Worm (Caenorhabditis elegans) whole organism, L1 larva: Measurements from ENCODE around the gene Y32G9A.2.

Source experiments
- C04F5.9 ChIP-seq: sonication (generic microtip); optimal IDR thresholded peaks from 2 replicates; lab custom pipeline; 2016; ENCODE audit warnings: missing genetic modification characterization, missing compliant biosample characterization
- alr-1 ChIP-seq: fragments of 200-800 bp; sonication (Bioruptor generic); optimal IDR thresholded peaks from 2 replicates; lab custom pipeline; 2018; ENCODE audit warnings: borderline replicate concordance, mild to moderate bottlenecking, missing genetic modification characterization, missing compliant biosample characterization
- aly-2 ChIP-seq: fragments of 150-350 bp; optimal IDR thresholded peaks from 2 replicates; lab custom pipeline; 2014; ENCODE audit warnings: missing biosample characterization, missing genetic modification characterization
- ama-1 ChIP-seq: fragments of 150-350 bp; optimal IDR thresholded peaks from 2 replicates; lab custom pipeline; 2014
- ceh-63 ChIP-seq: fragments of 200-800 bp; sonication (Bioruptor generic); optimal IDR thresholded peaks from 2 replicates; lab custom pipeline; 2018; ENCODE audit warnings: mild to moderate bottlenecking, missing genetic modification characterization, missing compliant biosample characterization
- ceh-82 ChIP-seq, 3 experiments: fragments of 150-350 bp in 1 of 3; sonication (generic microtip) in 2 of 3; optimal IDR thresholded peaks; 2 replicates each; lab custom pipeline; 2014 to 2017; ENCODE audit warnings: missing biosample characterization in 3 of 3, missing genetic modification characterization in 3 of 3
- ceh-88 ChIP-seq: fragments of 200-800 bp; sonication (Bioruptor generic); IDR thresholded peaks from 2 replicates; pipeline ENCODE4 v1.3.6; 2022; ENCODE audit warnings: missing genetic modification characterization, missing compliant biosample characterization
- efl-1 ChIP-seq, 4 experiments: fragments of 150-350 bp; optimal IDR thresholded peaks in 3 of 4; peaks in 1 of 4; 1 replicate in 1 of 4; 2 replicates in 3 of 4; lab custom pipeline; 2014; ENCODE audit warnings: missing biosample characterization in 2 of 4, missing genetic modification characterization in 2 of 4, missing genetic modification reagents in 2 of 4
- egl-27 ChIP-seq, 2 experiments: fragments of 150-350 bp in 1 of 2; sonication (generic microtip); optimal IDR thresholded peaks; 3 replicates each; lab custom pipeline; 2017 to 2018; ENCODE audit warnings: missing biosample characterization in 2 of 2, missing genetic modification characterization in 2 of 2, missing genetic modification reagents in 2 of 2
- elt-3 ChIP-seq, 6 experiments: fragments of 150-350 bp in 1 of 6; sonication (generic microtip); optimal IDR thresholded peaks; 2 replicates each; lab custom pipeline; 2017 to 2018; ENCODE audit warnings: missing biosample characterization in 6 of 6, missing genetic modification characterization in 6 of 6, inconsistent platforms in 1 of 6
- fkh-4 ChIP-seq: sonication (generic microtip); optimal IDR thresholded peaks from 2 replicates; lab custom pipeline; 2016; ENCODE audit warnings: missing compliant biosample characterization, missing genetic modification characterization, borderline replicate concordance
- jun-1 ChIP-seq: fragments of 150-350 bp; optimal IDR thresholded peaks from 2 replicates; lab custom pipeline; 2014; ENCODE audit warnings: missing biosample characterization, missing genetic modification reagents, missing genetic modification characterization
- lin-13 ChIP-seq: fragments of 150-350 bp; optimal IDR thresholded peaks from 2 replicates; lab custom pipeline; 2014; ENCODE audit warnings: missing biosample characterization, missing genetic modification reagents, missing genetic modification characterization
- lin-15B ChIP-seq: fragments of 150-350 bp; sonication (generic microtip); optimal IDR thresholded peaks from 3 replicates; lab custom pipeline; 2014; ENCODE audit warnings: missing biosample characterization, missing genetic modification characterization
- lin-35 ChIP-seq, 2 experiments: fragments of 150-350 bp; optimal IDR thresholded peaks; 2 replicates each; lab custom pipeline; 2014; ENCODE audit warnings: missing biosample characterization in 2 of 2, missing genetic modification characterization in 2 of 2, missing genetic modification reagents in 2 of 2
- lin-39 ChIP-seq: fragments of 150-350 bp; optimal IDR thresholded peaks from 2 replicates; lab custom pipeline; 2014; ENCODE audit warnings: missing biosample characterization, missing genetic modification reagents, missing genetic modification characterization
- lir-3 ChIP-seq: sonication (generic microtip); optimal IDR thresholded peaks from 2 replicates; lab custom pipeline; 2016; ENCODE audit warnings: mild to moderate bottlenecking, missing genetic modification characterization, moderate library complexity, missing compliant biosample characterization; ENCODE audit not compliant: poor library complexity
- lsy-2 ChIP-seq, 2 experiments: fragments of 150-350 bp; optimal IDR thresholded peaks; 2 replicates each; lab custom pipeline; 2014; ENCODE audit warnings: missing biosample characterization in 2 of 2, missing genetic modification characterization in 2 of 2
- mab-9 ChIP-seq: fragments of 200-800 bp; sonication (Bioruptor generic); IDR thresholded peaks from 2 replicates; pipeline ENCODE4 v1.3.6; 2022; ENCODE audit warnings: missing genetic modification reagents, missing genetic modification characterization, missing compliant biosample characterization
- mdl-1 ChIP-seq, 2 experiments: fragments of 150-350 bp; optimal IDR thresholded peaks; 2 replicates each; lab custom pipeline; 2014 to 2017; ENCODE audit warnings: missing biosample characterization in 2 of 2, missing genetic modification characterization in 2 of 2, inconsistent platforms in 1 of 2
- mef-2 ChIP-seq: fragments of 150-350 bp; optimal IDR thresholded peaks from 2 replicates; lab custom pipeline; 2014; ENCODE audit warnings: missing biosample characterization, missing genetic modification characterization
- mep-1 ChIP-seq: fragments of 150-350 bp; optimal IDR thresholded peaks from 2 replicates; lab custom pipeline; 2014; ENCODE audit warnings: missing biosample characterization, missing genetic modification characterization
- nhr-11 ChIP-seq: fragments of 150-350 bp; optimal IDR thresholded peaks from 2 replicates; lab custom pipeline; 2014; ENCODE audit warnings: missing biosample characterization, missing genetic modification characterization
- nhr-12 ChIP-seq: sonication (generic microtip); optimal IDR thresholded peaks from 2 replicates; lab custom pipeline; 2017; ENCODE audit warnings: missing biosample characterization, missing genetic modification characterization
- nhr-20 ChIP-seq: sonication (generic microtip); optimal IDR thresholded peaks from 2 replicates; lab custom pipeline; 2016; ENCODE audit warnings: mild to moderate bottlenecking, missing genetic modification characterization, missing compliant biosample characterization
- nhr-237 ChIP-seq: fragments of 150-350 bp; optimal IDR thresholded peaks from 2 replicates; lab custom pipeline; 2014; ENCODE audit warnings: missing biosample characterization, missing genetic modification characterization
- nhr-28 ChIP-seq: fragments of 150-350 bp; optimal IDR thresholded peaks from 2 replicates; lab custom pipeline; 2014; ENCODE audit warnings: missing biosample characterization, missing genetic modification characterization
- nhr-47 ChIP-seq: sonication (generic microtip); optimal IDR thresholded peaks from 2 replicates; lab custom pipeline; 2016; ENCODE audit warnings: mild to moderate bottlenecking, missing genetic modification characterization, moderate library complexity, missing compliant biosample characterization
- nhr-71 ChIP-seq: sonication (generic microtip); optimal IDR thresholded peaks from 2 replicates; lab custom pipeline; 2016; ENCODE audit warnings: mild to moderate bottlenecking, missing genetic modification characterization, moderate library complexity, missing compliant biosample characterization
- nhr-77 ChIP-seq: fragments of 150-350 bp; optimal IDR thresholded peaks from 2 replicates; lab custom pipeline; 2014; ENCODE audit warnings: missing biosample characterization, missing genetic modification characterization
- nhr-84 ChIP-seq: sonication (generic microtip); optimal IDR thresholded peaks from 2 replicates; lab custom pipeline; 2017; ENCODE audit warnings: missing biosample characterization, missing genetic modification characterization
- nhr-90 ChIP-seq: sonication (generic microtip); optimal IDR thresholded peaks from 2 replicates; lab custom pipeline; 2016; ENCODE audit warnings: mild to moderate bottlenecking, missing genetic modification characterization, missing compliant biosample characterization; ENCODE audit not compliant: poor library complexity
- pag-3 ChIP-seq: sonication (generic microtip); optimal IDR thresholded peaks from 2 replicates; lab custom pipeline; 2017; ENCODE audit warnings: missing genetic modification characterization, mild to moderate bottlenecking, missing compliant biosample characterization, antibody characterized with exemption, borderline replicate concordance; ENCODE audit not compliant: insufficient read depth
- pax-3 ChIP-seq: fragments of 200-800 bp; sonication (Bioruptor generic); optimal IDR thresholded peaks from 2 replicates; lab custom pipeline; 2018; ENCODE audit warnings: mild to moderate bottlenecking, missing genetic modification characterization, moderate library complexity, missing compliant biosample characterization
- snu-23 ChIP-seq: sonication (generic microtip); optimal IDR thresholded peaks from 2 replicates; lab custom pipeline; 2016; ENCODE audit warnings: missing genetic modification characterization, missing compliant biosample characterization
- sox-4 ChIP-seq: sonication (generic microtip); optimal IDR thresholded peaks from 2 replicates; lab custom pipeline; 2016; ENCODE audit warnings: missing genetic modification characterization, missing compliant biosample characterization
- swsn-7 ChIP-seq: sonication (generic microtip); optimal IDR thresholded peaks from 2 replicates; lab custom pipeline; 2016; ENCODE audit warnings: missing genetic modification characterization, missing compliant biosample characterization
- tbx-2 ChIP-seq: sonication (generic microtip); optimal IDR thresholded peaks from 2 replicates; lab custom pipeline; 2016; ENCODE audit warnings: missing genetic modification characterization, missing compliant biosample characterization
- unc-130 ChIP-seq: fragments of 150-350 bp; optimal IDR thresholded peaks from 2 replicates; lab custom pipeline; 2017; ENCODE audit warnings: missing biosample characterization, missing genetic modification characterization, inconsistent platforms
- unc-86 ChIP-seq: sonication (generic microtip); optimal IDR thresholded peaks from 2 replicates; lab custom pipeline; 2016; ENCODE audit warnings: missing genetic modification characterization, missing compliant biosample characterization
- unc-98 ChIP-seq: fragments of 200-800 bp; sonication (Bioruptor generic); IDR thresholded peaks from 2 replicates; pipeline ENCODE4 v1.3.6; 2022; ENCODE audit warnings: missing genetic modification characterization, missing compliant biosample characterization
- vab-15 ChIP-seq: sonication (generic microtip); optimal IDR thresholded peaks from 2 replicates; lab custom pipeline; 2017; ENCODE audit warnings: missing genotype, mild to moderate bottlenecking, missing genetic modification characterization, missing compliant biosample characterization
- xbp-1 ChIP-seq: sonication (generic microtip); optimal IDR thresholded peaks from 2 replicates; lab custom pipeline; 2016; ENCODE audit warnings: missing genetic modification characterization, missing compliant biosample characterization
- zag-1 ChIP-seq: fragments of 150-350 bp; optimal IDR thresholded peaks from 2 replicates; lab custom pipeline; 2014; ENCODE audit warnings: missing biosample characterization, missing genetic modification characterization
- ztf-11 ChIP-seq, 2 experiments: sonication (generic microtip); optimal IDR thresholded peaks; 2 replicates each; lab custom pipeline; 2016 to 2017; ENCODE audit warnings: missing genetic modification characterization in 2 of 2, missing biosample characterization in 1 of 2, missing compliant biosample characterization in 1 of 2
- ztf-4 ChIP-seq: fragments of 150-350 bp; optimal IDR thresholded peaks from 2 replicates; lab custom pipeline; 2014; ENCODE audit warnings: missing biosample characterization, missing genetic modification characterization

The Y32G9A.2 gene

DNA sequence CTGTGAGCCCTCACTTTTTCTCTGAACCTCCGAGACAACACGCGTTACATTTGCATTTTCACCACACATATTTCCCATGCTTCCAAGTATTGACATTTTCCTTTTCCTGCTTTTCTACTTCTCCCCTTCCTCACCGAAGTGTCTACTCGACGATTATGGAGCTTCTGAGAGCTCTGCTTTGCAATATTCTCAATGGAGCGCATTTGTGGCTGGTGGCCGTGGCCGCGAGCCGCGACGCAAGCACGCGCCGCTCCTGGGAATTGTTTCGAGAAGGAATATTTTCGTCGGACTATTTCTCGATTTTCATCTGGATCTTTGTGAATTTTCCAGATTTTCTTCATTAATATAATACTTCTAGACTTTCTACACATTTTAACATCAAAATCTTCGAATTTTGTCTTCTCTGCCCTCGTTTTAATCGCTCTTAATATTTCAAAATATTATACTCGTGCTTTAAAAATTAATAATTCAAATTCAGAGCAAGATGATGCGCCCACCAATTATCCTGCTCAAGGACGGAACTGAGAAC is 46.5 kb upstream of the Y32G9A.2 start, which contains the start of the genes T10B5.4 and cct-7 (continued):
- TF ChIP-seq vab-15 (tag; lab: Kevin White, UChicago) = peak; percentile 42
- TF ChIP-seq nhr-71 (tag; lab: Kevin White, UChicago) = peak; percentile 92
- peak; percentile 87 for TF ChIP-seq nhr-77
- peak; percentile 92 for TF ChIP-seq unc-86 (tag; lab: Kevin White, UChicago)
- TF ChIP-seq fkh-4 (tag; lab: Kevin White, UChicago) = no peak
- peak; percentile 73 for TF ChIP-seq zag-1 (tag; lab: Kevin White, UChicago)
- no peak for TF ChIP-seq aly-2 (tag; lab: Kevin White, UChicago)
- peak; percentile 91 for TF ChIP-seq snu-23
- TF ChIP-seq mef-2 (tag; lab: Kevin White, UChicago) = peak; percentile 35
- TF ChIP-seq nhr-28 (tag; lab: Kevin White, UChicago) = no peak
- TF ChIP-seq C04F5.9 (tag; lab: Kevin White, UChicago) = no peak
- TF ChIP-seq ceh-63 (GFP tag; lab: Kevin White, UChicago) = no peak
- no peak for TF ChIP-seq alr-1 (tag; lab: Kevin White, UChicago)
- peak; percentile 57 for TF ChIP-seq nhr-90 (tag; lab: Kevin White, UChicago)
- peak; percentile 26 to 75 for TF ChIP-seq mdl-1 (tag; optimal IDR thresholded peaks at IDR 0.05; lab: Kevin White, UChicago)
- TF ChIP-seq mep-1 (tag; lab: Kevin White, UChicago) = peak; percentile 91
- TF ChIP-seq nhr-11 (tag; lab: Kevin White, UChicago) = peak; percentile 57
- TF ChIP-seq egl-27 (tag; optimal IDR thresholded peaks at IDR 0.05; lab: Kevin White, UChicago) = peak in 1 of 2 experiments; percentile 10
- peak; percentile 84 for TF ChIP-seq tbx-2 (tag; lab: Kevin White, UChicago)
- TF ChIP-seq nhr-47 = peak; percentile 91
- peak; percentile 93 for TF ChIP-seq lin-15B (tag; lab: Kevin White, UChicago)
- TF ChIP-seq ceh-82 (tag; optimal IDR thresholded peaks at IDR 0.05; lab: Kevin White, UChicago) = peak; percentile 66 to 95 (median 77)
- peak; percentile 46 for TF ChIP-seq mab-9 (GFP tag; lab: Robert Waterston, UW)
- TF ChIP-seq lin-35 (GFP tag; optimal IDR thresholded peaks at IDR 0.05; lab: Kevin White, UChicago) = peak; percentile 85
- peak; percentile 62 for TF ChIP-seq ztf-4 (tag; lab: Kevin White, UChicago)
- TF ChIP-seq nhr-20 = peak; percentile 84
- peak; percentile 48 for TF ChIP-seq unc-130 (tag; lab: Kevin White, UChicago)
- TF ChIP-seq nhr-84 (tag; lab: Kevin White, UChicago) = no peak
- no peak for TF ChIP-seq nhr-12
- TF ChIP-seq sox-4 (tag; lab: Kevin White, UChicago) = peak; percentile 63
- no peak; the same call in 1 of the 2 replicates for TF ChIP-seq unc-98 (GFP tag; lab: Robert Waterston, UW)
- peak; percentile 80 for TF ChIP-seq jun-1

DNA sequence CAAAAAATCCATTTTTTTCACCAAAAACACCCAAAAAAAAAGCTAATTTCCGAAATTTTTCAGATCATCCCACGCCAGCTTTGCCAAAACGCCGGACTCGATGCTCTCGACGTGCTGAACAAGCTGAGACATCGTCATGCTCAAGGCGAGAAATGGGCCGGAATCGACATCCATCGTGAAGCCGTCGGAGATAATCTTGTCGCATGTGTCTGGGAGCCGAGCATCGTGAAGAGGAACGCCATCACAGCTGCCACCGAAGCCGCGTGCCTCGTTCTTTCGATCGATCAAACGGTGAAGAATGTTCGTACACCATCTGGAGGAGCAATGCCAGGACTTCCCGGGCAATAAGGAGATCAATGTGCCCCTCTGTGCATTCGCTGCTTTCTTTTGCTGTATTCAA is 43.5 kb upstream of the Y32G9A.2 start:
- TF ChIP-seq pag-3 (no peak), nhr-77 (no peak), sox-4 (tag; lab: Kevin White, UChicago) (no peak), xbp-1 (tag; lab: Kevin White, UChicago) (no peak), lin-13 (no peak), ceh-82 (tag; optimal IDR thresholded peaks at IDR 0.05; lab: Kevin White, UChicago) (no peak), ama-1 (no peak), swsn-7 (tag; lab: Kevin White, UChicago) (no peak), nhr-237 (tag; lab: Kevin White, UChicago) (no peak), ceh-63 (GFP tag; lab: Kevin White, UChicago) (no peak), ceh-88 (no peak), lir-3 (tag; lab: Kevin White, UChicago) (no peak), ztf-11 (tag; optimal IDR thresholded peaks at IDR 0.05; lab: Kevin White, UChicago) (no peak), pax-3 (tag; lab: Kevin White, UChicago) (no peak), elt-3 (tag; optimal IDR thresholded peaks at IDR 0.05; lab: Kevin White, UChicago) (no peak), snu-23 (no peak), efl-1 (optimal IDR thresholded peaks at IDR 0.05; lab: Kevin White, UChicago) (no peak), efl-1 (GFP tag; optimal IDR thresholded peaks at IDR 0.05 in 1 of 2; lab: Kevin White, UChicago) (no peak), lsy-2 (tag; optimal IDR thresholded peaks at IDR 0.05; lab: Kevin White, UChicago) (no peak), lin-39 (no peak)
